Worm (Caenorhabditis elegans) whole organism, mixed stage, embryonic: ENCODE results near the gene C49G7.10.

Source experiments
- lin-13 ChIP-seq: fragments of 150-350 bp; optimal IDR thresholded peaks from 2 replicates; lab custom pipeline; 2014; ENCODE audit warnings: missing biosample characterization, missing genetic modification characterization
- lin-32 ChIP-seq: fragments of 200-800 bp; sonication (Bioruptor generic); optimal IDR thresholded peaks from 2 replicates; lab custom pipeline; 2018; ENCODE audit warnings: mild to moderate bottlenecking, missing genetic modification characterization, missing compliant biosample characterization
- nhr-12 ChIP-seq: fragments of 150-350 bp; optimal IDR thresholded peaks from 2 replicates; lab custom pipeline; 2014; ENCODE audit warnings: missing biosample characterization, missing genetic modification characterization
- sem-2 ChIP-seq: fragments of 200-800 bp; sonication (Bioruptor generic); optimal IDR thresholded peaks from 2 replicates; lab custom pipeline; 2018; ENCODE audit warnings: mild to moderate bottlenecking, missing genetic modification characterization, missing compliant biosample characterization

ce11 chrV:4080546-4080945 is 38.7 kb upstream of the C49G7.10 start:
- TF ChIP-seq sem-2 (GFP tag; lab: Kevin White, UChicago): no peak
- TF ChIP-seq nhr-12 (tag; lab: Kevin White, UChicago): no peak
- TF ChIP-seq lin-32 (GFP tag; lab: Kevin White, UChicago): no peak
- no peak for TF ChIP-seq lin-13 (tag; lab: Kevin White, UChicago)
